Worm (Caenorhabditis elegans) whole organism, L1 larva: ENCODE results near the gene M28.8.

Experiments
- lsy-2 ChIP-seq, 2 experiments: fragments of 150-350 bp; optimal IDR thresholded peaks; 2 replicates each; lab custom pipeline; 2014; ENCODE audit warnings: missing biosample characterization in 2 of 2, missing genetic modification characterization in 2 of 2
- nhr-11 ChIP-seq: fragments of 150-350 bp; optimal IDR thresholded peaks from 2 replicates; lab custom pipeline; 2014; ENCODE audit warnings: missing biosample characterization, missing genetic modification characterization
- nhr-12 ChIP-seq: sonication (generic microtip); optimal IDR thresholded peaks from 2 replicates; lab custom pipeline; 2017; ENCODE audit warnings: missing biosample characterization, missing genetic modification characterization
- nhr-76 ChIP-seq: sonication (generic microtip); optimal IDR thresholded peaks from 2 replicates; lab custom pipeline; 2017; ENCODE audit warnings: missing biosample characterization, missing genetic modification characterization

ce11 chrII:10660892-10661291, 32.8 kb downstream of the M28.8 start, which contains the start of gene marc-2:
- no peak for TF ChIP-seq nhr-11 (tag; lab: Kevin White, UChicago)
- TF ChIP-seq lsy-2 (tag; optimal IDR thresholded peaks at IDR 0.05; lab: Kevin White, UChicago): no peak
- TF ChIP-seq nhr-76 (tag; lab: Kevin White, UChicago): no peak
- TF ChIP-seq nhr-12 (tag; lab: Kevin White, UChicago): no peak
